Fruit fly (Drosophila melanogaster): ENCODE data around the gene CG6013.

Gene CG6013

dm6 chr3R:19070222-19070949, 39.1 kb downstream of the CG6013 start (continued):
- TF ChIP-seq run (tag; optimal IDR thresholded peaks at IDR 0.05) (no peak), bsh (GFP tag; optimal IDR thresholded peaks at IDR 0.05) (peak in 1 of 2 experiments; percentile 63), fd96Cb (tag; optimal IDR thresholded peaks at IDR 0.05) (no peak), chinmo (GFP tag; IDR thresholded peaks at IDR 0.05; ENCODE audit: partially characterized antibody) (0 out of 4 replicates have a peak, but pooled peaks have one; percentile 16), CG4617 (GFP tag; optimal IDR thresholded peaks at IDR 0.05; ENCODE audit: borderline replicate concordance) (no peak), h (optimal IDR thresholded peaks at IDR 0.05) (no peak), lola (GFP tag; optimal IDR thresholded peaks at IDR 0.05) (peak in 1 of 3 experiments; percentile 36), Hey (tag; optimal IDR thresholded peaks at IDR 0.05) (peak; percentile 42), CG18262 (tag; optimal IDR thresholded peaks at IDR 0.05) (peak; percentile 39), crol (GFP tag; IDR thresholded peaks at IDR 0.05) (peak; percentile 50), pros (GFP tag; optimal IDR thresholded peaks at IDR 0.05) (no peak), tio (GFP tag; optimal IDR thresholded peaks at IDR 0.05) (peak; percentile 17), Dfd (GFP tag; optimal IDR thresholded peaks at IDR 0.05) (no peak), CG11456 (GFP tag; IDR thresholded peaks at IDR 0.05) (0 out of 3 replicates have a peak, but pooled peaks have one; percentile 10), CG2678 (tag; optimal IDR thresholded peaks at IDR 0.05) (peak; percentile 26), Six4 (GFP tag; optimal IDR thresholded peaks at IDR 0.05) (no peak), NC2β (GFP tag; optimal IDR thresholded peaks at IDR 0.05) (no peak), CG8924 (tag; optimal IDR thresholded peaks at IDR 0.05) (no peak), CG7556 (GFP tag; optimal IDR thresholded peaks at IDR 0.05) (peak; percentile 17), Med (GFP tag) (peak; percentile 67), lmd (GFP tag; IDR thresholded peaks at IDR 0.05) (no peak), gem (tag; optimal IDR thresholded peaks at IDR 0.05) (peak; percentile 39), CG4404 (GFP tag; IDR thresholded peaks at IDR 0.05) (no peak), CG3847 (GFP tag; IDR thresholded peaks at IDR 0.05) (0 out of 2 replicates have a peak, but pooled peaks have one; percentile 8), nmo (GFP tag; optimal IDR thresholded peaks at IDR 0.05) (peak; percentile 15), CG10979 (tag; optimal IDR thresholded peaks at IDR 0.05) (peak; percentile 11), ci (GFP tag; IDR thresholded peaks at IDR 0.05) (0 out of 3 replicates have a peak, but pooled peaks have one; percentile 21), Chrac-16 (GFP tag; optimal IDR thresholded peaks at IDR 0.05) (no peak), Max (GFP tag; optimal IDR thresholded peaks at IDR 0.05) (no peak)

- peak; percentile 45 for TF ChIP-seq twi (tag; optimal IDR thresholded peaks at IDR 0.05)
- TF ChIP-seq CG32767 (GFP tag; IDR thresholded peaks at IDR 0.05) = no peak
These were observed 40.6 kb downstream of the CG6013 start for dm6 chr3R:19071951-19072350.

dm6 chr3R:19073002-19073401, 41.7 kb downstream of the CG6013 start:
- TF ChIP-seq Sox100B (GFP tag; optimal IDR thresholded peaks at IDR 0.05) = peak; percentile 70
- 0 out of 2 replicates have a peak, but pooled peaks have one; percentile 28 for TF ChIP-seq CG4404 (GFP tag; IDR thresholded peaks at IDR 0.05)
- no peak for TF ChIP-seq dati (GFP tag; IDR thresholded peaks at IDR 0.05)
- no peak for TF ChIP-seq Doc3 (GFP tag; IDR thresholded peaks at IDR 0.05; ENCODE audit: partially characterized antibody)
- peak; percentile 42 for TF ChIP-seq CG11723 (GFP tag; optimal IDR thresholded peaks at IDR 0.05)
- TF ChIP-seq Mrtf (GFP tag; IDR thresholded peaks at IDR 0.05) = peak; percentile 30; the same call in 1 of the 3 replicates
- TF ChIP-seq Rfx (GFP tag; IDR thresholded peaks at IDR 0.05) = no peak
- TF ChIP-seq ato (GFP tag; IDR thresholded peaks at IDR 0.05; ENCODE audit: partially characterized antibody) = no peak
- TF ChIP-seq NfI (GFP tag; optimal IDR thresholded peaks at IDR 0.05) = no peak
- TF ChIP-seq ssp (GFP tag; IDR thresholded peaks at IDR 0.05) = no peak
- no peak for TF ChIP-seq Lim3 (GFP tag; IDR thresholded peaks at IDR 0.05)
- no peak for TF ChIP-seq dm (GFP tag; optimal IDR thresholded peaks at IDR 0.05)
- peak; percentile 6 for TF ChIP-seq CG8281 (tag; optimal IDR thresholded peaks at IDR 0.05)
- peak; percentile 47 for TF ChIP-seq CG7556 (GFP tag; optimal IDR thresholded peaks at IDR 0.05)
- TF ChIP-seq pnt (GFP tag; optimal IDR thresholded peaks at IDR 0.05) = no peak
- TF ChIP-seq CG18764 (GFP tag; optimal IDR thresholded peaks at IDR 0.05) = no peak
- no peak for TF ChIP-seq CG32532 (GFP tag; IDR thresholded peaks at IDR 0.05)
- no peak for TF ChIP-seq vnd (GFP tag; IDR thresholded peaks at IDR 0.05; ENCODE audit: partially characterized antibody)
- TF ChIP-seq Hr39 (optimal IDR thresholded peaks at IDR 0.05) = no peak
- TF ChIP-seq Xbp1 (GFP tag; optimal IDR thresholded peaks at IDR 0.05) = peak; percentile 16

Data from whole organism, embryonic.